Worm (Caenorhabditis elegans) whole organism, late embryonic: ENCODE data around the gene ZK1010.4.

ENCODE experiments used
- ama-1 ChIP-seq: fragments of 150-350 bp; optimal IDR thresholded peaks from 2 replicates; lab custom pipeline; 2014
- hlh-30 ChIP-seq: sonication (generic microtip); optimal IDR thresholded peaks from 2 replicates; lab custom pipeline; 2017; ENCODE audit warnings: antibody characterized with exemption, missing genetic modification characterization, missing compliant biosample characterization; ENCODE audit not compliant: insufficient read depth
- unc-86 ChIP-seq: sonication (generic microtip); optimal IDR thresholded peaks from 2 replicates; lab custom pipeline; 2016; ENCODE audit warnings: missing genetic modification characterization, missing compliant biosample characterization

DNA sequence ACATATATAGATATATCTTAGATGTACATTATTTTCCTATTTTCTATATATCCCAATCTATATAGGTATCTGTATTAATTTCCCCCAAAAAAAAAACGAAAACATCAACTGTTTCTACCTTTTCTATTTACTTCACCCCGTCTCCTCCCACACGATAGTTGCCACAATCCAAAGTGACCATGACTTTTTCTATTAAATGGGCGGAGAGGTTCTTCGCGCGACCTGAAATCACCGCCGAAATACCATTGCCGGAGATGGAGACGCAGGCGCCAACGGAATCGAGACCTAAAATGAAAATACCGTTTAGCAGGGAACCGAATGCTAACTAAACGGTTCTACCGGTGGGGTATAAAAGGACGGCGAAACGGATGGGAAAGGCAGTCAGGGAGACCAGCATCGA, 37.7 kb downstream of the ZK1010.4 start, which contains the start of gene col-98:
- TF ChIP-seq ama-1 (lab: Kevin White, UChicago) (no peak), hlh-30 (no peak), unc-86 (tag; lab: Kevin White, UChicago) (no peak)
